Worm (Caenorhabditis elegans): ENCODE results near the gene ndub-5.

DNA sequence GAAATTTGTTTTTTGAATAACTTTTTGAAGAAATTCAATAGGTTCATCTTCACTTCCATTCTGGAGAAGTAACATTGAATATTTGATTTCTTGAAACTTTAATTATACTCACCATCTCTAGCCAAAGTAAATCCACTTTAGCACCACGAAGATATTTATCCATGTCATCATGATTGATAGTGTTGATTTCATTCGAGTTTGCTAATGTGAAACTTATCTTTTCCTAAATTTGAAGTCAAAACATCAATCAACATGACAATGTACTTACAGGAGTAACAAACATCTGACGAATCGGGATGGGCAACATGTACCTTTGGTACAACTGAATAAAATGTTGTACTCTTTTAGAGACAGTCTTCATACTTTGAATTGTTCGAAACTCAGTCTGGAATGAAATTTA is 6.2 kb upstream of the ndub-5 start:
- no peak for TF ChIP-seq mef-2 (tag; optimal IDR thresholded peaks at IDR 0.05)
- TF ChIP-seq lin-15B (tag; optimal IDR thresholded peaks at IDR 0.05), result no peak
- no peak for TF ChIP-seq swsn-7 (tag; optimal IDR thresholded peaks at IDR 0.05)
- no peak for TF ChIP-seq ceh-82 (tag; optimal IDR thresholded peaks at IDR 0.05)
- TF ChIP-seq snpc-4 (tag; optimal IDR thresholded peaks at IDR 0.05), result no peak
- TF ChIP-seq zag-1 (tag; optimal IDR thresholded peaks at IDR 0.05), result no peak
- no peak for TF ChIP-seq nhr-90 (tag; optimal IDR thresholded peaks at IDR 0.05; ENCODE audit: poor library complexity)
- no peak for TF ChIP-seq aly-2 (tag; optimal IDR thresholded peaks at IDR 0.05)
- no peak for TF ChIP-seq tbx-2 (tag; optimal IDR thresholded peaks at IDR 0.05)
- no peak for TF ChIP-seq elt-3 (tag; optimal IDR thresholded peaks at IDR 0.05)
